Worm (Caenorhabditis elegans) whole organism, L4/young adult: ENCODE measurements around the gene R05G9.5.
A peak's percentile ranks its signal among the peaks of the same experiment; 100 is the strongest.

Source experiments
- W03F9.2 ChIP-seq: fragments of 150-350 bp; optimal IDR thresholded peaks from 2 replicates; lab custom pipeline; 2014; ENCODE audit warnings: missing biosample characterization, missing genetic modification characterization
- dao-5 ChIP-seq: sonication (generic microtip); optimal IDR thresholded peaks from 2 replicates; lab custom pipeline; 2016; ENCODE audit warnings: missing genotype, missing genetic modification characterization, moderate library complexity, missing compliant biosample characterization
- him-1 ChIP-seq: sonication (generic microtip); optimal IDR thresholded peaks from 2 replicates; lab custom pipeline; 2016; ENCODE audit warnings: missing genotype, missing genetic modification reagents, missing genetic modification characterization, missing compliant biosample characterization

Gene R05G9.5

DNA sequence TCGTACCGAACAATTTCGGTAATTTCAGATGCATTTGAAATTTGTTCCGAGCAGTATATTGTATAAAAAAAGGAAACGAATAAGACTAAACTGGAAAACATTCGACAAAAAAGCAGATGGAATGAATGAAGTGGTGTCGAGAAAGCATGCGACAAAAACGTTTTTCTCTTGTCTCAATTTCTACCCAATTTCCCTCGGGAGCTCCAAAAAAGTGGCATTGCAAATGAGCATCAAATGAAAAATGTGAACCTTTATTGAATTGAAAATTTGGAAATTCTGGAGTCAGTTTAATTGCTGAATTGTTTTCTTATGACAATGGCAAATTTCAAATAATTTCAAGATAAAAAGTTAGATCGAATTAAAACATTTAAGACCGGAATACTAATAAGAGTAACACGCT is at the start of gene R05G9.5:
TSS of gene R05G9.5 (minus strand) at position 101 of the 400 bp plus-strand sequence.
- TF ChIP-seq dao-5 (no peak), him-1 (no peak), W03F9.2 (no peak)

DNA sequence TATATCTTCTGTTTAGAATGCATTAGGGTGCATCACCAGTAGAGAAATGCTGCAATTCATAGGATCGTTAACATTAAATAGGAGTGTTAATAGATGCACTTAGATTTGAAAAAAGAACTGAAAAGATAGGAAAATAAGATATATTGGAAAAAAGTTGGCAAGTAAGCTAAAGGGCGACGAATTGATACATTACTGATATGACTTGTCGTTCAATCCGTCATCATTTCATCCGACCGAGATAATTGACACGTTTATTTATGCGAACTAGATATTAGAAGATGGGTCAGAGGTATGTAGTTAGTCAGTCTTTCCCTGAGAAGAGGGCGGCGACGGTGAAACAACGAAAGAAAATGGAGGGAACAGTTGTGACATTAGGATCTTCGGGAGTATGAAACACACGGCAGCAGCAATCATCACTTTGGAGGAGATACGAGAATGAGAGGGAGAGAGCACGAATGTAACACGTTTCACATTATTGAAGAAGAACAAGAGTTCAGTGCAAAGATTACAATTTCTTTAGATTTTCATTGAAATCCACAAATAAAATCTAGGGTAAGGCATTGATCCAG is 44.9 kb upstream of the R05G9.5 start, which contains the start of gene lron-15:
TSS of gene lron-15 (minus strand) at position 51 of the 569 bp plus-strand sequence.
- TF ChIP-seq him-1 (no peak), W03F9.2 (no peak), dao-5 (no peak)

DNA sequence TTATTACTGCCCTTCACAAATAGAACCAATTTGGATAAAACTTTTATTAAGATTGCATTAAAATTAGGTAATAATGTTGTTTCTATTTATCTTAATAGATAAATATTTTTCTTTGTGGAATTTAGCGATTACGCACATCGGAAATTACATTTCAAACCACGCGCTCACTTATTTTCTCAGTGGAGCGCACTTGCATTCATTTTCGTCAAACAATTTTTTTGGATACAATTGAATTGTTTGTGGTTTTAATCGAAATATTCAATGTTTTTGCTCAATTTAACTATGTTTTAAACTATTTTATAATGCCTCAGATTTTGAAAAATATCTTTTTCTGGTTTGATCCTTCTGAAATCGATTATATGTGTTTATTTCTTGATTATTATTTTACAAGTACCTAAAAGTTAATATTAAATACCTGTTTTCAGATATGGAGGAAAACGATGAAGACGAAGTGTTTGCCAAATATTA is 35.9 kb upstream of the R05G9.5 start, which contains the start of gene utp-20:
TSS of gene utp-20 (plus strand) at position 418 of the 468 bp plus-strand sequence.
- TF ChIP-seq dao-5 (no peak), W03F9.2 (peak; percentile 62)

DNA sequence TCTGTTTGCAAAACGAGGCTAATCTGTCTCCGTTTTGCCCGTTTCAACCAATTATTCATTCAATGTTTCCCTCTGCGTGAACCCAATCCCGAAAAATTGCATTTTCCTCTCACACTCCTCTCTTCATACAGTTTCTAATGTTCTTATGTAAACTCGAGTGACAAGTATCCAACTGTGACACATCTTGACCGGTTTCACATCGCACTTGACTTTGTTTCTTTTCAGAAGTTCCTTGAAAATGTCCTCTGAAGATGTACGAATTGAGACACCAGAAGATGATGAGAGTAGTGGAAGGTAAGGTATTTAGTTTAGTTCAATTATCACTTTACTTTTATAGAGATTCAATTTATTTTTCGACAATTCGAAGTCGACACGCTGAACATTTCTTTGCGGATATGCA is 31.9 kb upstream of the R05G9.5 start, which contains the start of gene abcx-1:
TSS of gene abcx-1 (plus strand) at position 224 of the 400 bp plus-strand sequence.
- no peak for TF ChIP-seq him-1
- TF ChIP-seq W03F9.2, result no peak
- no peak for TF ChIP-seq dao-5

- no peak for TF ChIP-seq W03F9.2
- no peak for TF ChIP-seq dao-5
- no peak for TF ChIP-seq him-1
These were observed 31.5 kb upstream of the R05G9.5 start, which contains the start of gene abch-1 for ce11 chrII:6531527-6531926. TSS of gene abch-1 (minus strand) at chrII:6531627.

DNA sequence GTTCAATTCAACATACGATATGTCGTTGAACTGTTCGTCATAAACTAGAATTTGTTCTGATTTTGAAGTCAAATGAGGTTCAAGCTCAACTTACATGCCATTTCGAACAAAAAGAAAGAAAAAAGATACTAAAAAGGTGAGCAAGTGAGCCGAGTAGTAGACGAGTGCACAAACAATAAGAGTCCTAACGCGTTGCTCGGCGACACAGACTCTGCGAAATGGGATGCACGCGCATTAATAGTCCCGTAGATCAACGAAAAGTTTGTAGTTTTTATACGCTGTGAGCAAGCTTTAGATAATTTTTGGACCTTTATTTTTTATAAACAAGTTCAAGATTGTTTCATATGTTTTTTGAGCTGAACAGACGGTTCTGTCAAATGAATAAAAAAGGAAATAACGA is 28.6 kb upstream of the R05G9.5 start, which contains the start of gene C56E6.4:
TSS of gene C56E6.4 (minus strand) at position 101 of the 400 bp plus-strand sequence.
- no peak for TF ChIP-seq him-1

DNA sequence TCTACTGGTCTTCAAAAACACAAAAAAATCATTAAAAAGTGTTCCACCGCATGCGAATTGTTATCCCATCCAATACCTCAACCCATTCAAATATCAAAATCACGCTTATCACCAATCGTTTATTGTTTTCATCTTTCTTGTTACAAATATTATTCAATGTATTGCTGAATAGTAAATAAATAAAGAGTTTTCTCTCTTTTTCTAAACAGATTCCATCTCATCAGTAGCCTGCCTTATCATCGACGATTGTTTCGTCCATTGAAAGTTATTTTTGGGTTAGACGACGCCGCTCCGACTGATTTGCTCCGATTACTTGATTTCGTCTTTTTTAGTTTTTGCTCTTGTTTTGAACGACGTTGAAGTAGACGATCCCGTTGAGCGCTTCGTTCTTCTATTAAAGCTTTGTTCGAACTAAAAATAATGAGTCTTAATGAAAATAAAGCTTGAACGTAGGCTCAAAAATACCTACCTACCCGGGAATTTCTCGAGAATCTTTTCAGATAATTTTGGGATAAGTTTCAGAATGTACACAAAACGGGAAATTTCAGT is 26.1 kb upstream of the R05G9.5 start:
- no peak for TF ChIP-seq dao-5

DNA sequence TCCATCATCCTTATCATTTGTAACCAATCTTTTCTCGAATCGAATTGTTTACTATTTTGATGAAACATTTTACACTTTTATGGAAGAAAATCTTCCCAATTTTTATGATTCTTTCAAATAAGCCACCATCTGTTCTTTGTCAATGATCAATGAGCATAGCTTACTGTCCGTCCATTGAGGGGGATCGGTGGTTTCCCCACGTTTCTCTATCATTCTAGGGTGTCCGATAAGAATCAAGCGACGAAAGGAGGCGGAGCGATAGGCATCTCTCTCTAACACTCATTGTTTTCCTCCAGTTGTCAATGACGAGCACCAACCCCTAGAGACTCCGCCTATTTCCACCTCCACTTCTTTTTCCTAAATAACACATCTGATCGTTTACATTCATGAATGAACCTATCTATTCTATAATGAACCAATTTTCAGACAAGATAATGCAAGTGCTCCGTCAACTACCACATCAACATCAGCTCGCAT is 24.5 kb upstream of the R05G9.5 start, which contains the start of gene C56E6.2:
TSS of gene C56E6.2 (plus strand) at position 427 of the 477 bp plus-strand sequence.
- no peak for TF ChIP-seq W03F9.2
- TF ChIP-seq dao-5, result no peak
- no peak for TF ChIP-seq him-1

DNA sequence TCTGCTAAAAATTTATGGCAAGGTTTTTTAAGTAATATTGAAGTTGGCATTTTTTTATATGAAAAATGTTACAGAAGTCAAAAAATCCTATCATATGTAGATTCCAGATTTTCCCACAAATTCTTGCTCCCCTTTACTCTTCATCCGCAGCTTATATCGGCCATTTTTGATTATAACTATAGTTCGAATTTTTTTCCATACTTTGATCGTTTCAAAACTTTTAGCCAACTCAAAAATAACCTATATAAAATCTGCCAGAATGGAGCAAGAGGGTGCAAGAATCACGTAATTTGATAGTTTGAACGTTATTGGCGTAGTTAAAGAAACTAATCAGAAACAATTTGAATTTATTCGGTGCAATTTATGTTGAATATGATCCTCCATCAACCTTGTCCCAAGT is 23.9 kb upstream of the R05G9.5 start:
- no peak for TF ChIP-seq dao-5
- no peak for TF ChIP-seq him-1

- no peak for TF ChIP-seq him-1
- no peak for TF ChIP-seq dao-5
- no peak for TF ChIP-seq W03F9.2
These were observed 22.7 kb upstream of the R05G9.5 start for ce11 chrII:6522622-6523254.

ce11 chrII:6521316-6521715 is 21.3 kb upstream of the R05G9.5 start, which contains the start of gene toe-2:
TSS of gene toe-2 (minus strand) at chrII:6521385.
- no peak for TF ChIP-seq him-1
- TF ChIP-seq dao-5, result no peak
- no peak for TF ChIP-seq W03F9.2

DNA sequence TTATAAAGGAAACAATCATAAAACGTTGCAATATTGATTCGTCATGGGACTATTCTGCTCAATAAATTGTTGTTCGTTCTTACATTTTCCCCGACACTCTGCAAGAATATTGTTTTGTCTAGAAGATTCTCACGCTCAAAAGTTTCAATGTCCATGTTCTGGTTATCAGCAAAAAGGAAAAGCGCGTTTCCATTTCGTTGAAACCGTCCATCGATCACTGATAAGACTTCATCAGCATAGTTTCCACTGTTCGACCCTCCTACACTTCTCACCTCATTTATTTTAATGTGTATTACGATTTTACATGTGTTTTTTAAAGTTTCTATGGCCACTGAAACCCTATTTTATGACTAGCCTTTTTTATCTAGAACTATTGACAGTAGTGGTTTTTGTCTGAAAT is 20.0 kb upstream of the R05G9.5 start:
- TF ChIP-seq him-1 (no peak), W03F9.2 (no peak), dao-5 (no peak)

DNA sequence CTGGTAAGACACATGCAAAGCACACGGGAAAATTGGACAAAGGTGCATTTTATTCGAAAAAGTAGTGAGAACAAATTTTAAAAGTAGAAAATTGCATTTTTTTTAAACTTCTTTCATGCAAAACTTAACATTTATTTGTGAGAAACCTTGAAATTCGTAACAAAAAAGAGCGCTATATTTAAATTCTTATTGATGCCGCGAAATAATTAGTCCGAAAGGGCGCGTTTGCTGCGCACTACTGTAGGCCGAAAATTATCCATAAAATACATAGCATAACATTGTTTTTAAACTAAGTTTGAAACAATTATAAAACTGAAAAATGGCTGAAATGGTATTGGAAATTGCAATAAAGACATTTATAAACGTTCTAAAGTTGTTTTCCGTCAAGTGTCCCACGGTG is 19.6 kb upstream of the R05G9.5 start:
- TF ChIP-seq him-1 (no peak), W03F9.2 (no peak), dao-5 (no peak)

ce11 chrII:6516276-6516675 is 16.2 kb upstream of the R05G9.5 start, which contains the start of gene C56E6.7:
TSS of gene C56E6.7 (plus strand) at chrII:6516576.
- no peak for TF ChIP-seq him-1

- TF ChIP-seq dao-5 (no peak), him-1 (no peak), W03F9.2 (no peak)
These were observed 13.8 kb upstream of the R05G9.5 start, which contains the start of gene R05G9R.1 for ce11 chrII:6513911-6514310. TSS of gene R05G9R.1 (minus strand) at chrII:6514011.

DNA sequence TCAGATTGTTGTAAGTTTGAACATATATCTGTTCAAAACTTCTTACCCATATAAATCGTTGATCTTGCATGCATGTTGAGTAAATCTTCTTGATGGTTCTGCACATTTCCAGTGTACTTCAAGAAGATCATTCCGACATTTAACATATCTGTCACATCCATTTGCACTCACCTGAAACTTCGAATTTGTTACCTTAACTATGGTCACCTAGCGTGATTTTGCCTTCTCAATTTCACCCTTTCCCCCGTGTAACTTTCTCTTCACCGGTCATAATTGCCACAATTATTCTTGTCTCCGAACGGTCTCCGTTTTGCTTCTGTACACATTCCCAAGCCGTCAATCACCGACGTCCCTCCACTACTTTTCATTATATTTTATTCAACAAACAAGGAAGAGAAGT is 13.3 kb upstream of the R05G9.5 start:
- TF ChIP-seq W03F9.2, result no peak
- TF ChIP-seq him-1, result no peak
- no peak for TF ChIP-seq dao-5
